Worm (Caenorhabditis elegans) whole organism, L4 larva: Measurements from ENCODE around the gene lido-7.
A peak's percentile ranks its signal among the peaks of the same experiment; 100 is the strongest.

Experiments
- D1046.2 ChIP-seq: fragments of 200-800 bp; sonication (Bioruptor generic); IDR thresholded peaks from 2 replicates; pipeline ENCODE4 v1.3.6; 2022; ENCODE audit warnings: missing genetic modification characterization, missing compliant biosample characterization
- F10B5.3 ChIP-seq: sonication (generic microtip); optimal IDR thresholded peaks from 2 replicates; lab custom pipeline; 2016; ENCODE audit warnings: mild to moderate bottlenecking, missing genetic modification characterization, missing compliant biosample characterization
- F26F4.8 ChIP-seq: fragments of 200-800 bp; sonication (Bioruptor generic); conservative IDR thresholded peaks from 2 replicates; pipeline ENCODE4 v1.3.6; 2022; ENCODE audit warnings: missing genetic modification characterization, missing compliant biosample characterization
- F44E2.7 ChIP-seq: fragments of 200-800 bp; sonication (Bioruptor generic); IDR thresholded peaks from 2 replicates; pipeline ENCODE4 v2.1.2; 2022; ENCODE audit warnings: missing genetic modification characterization, missing compliant biosample characterization
- F49E8.2 ChIP-seq: sonication (generic microtip); optimal IDR thresholded peaks from 2 replicates; lab custom pipeline; 2016; ENCODE audit warnings: missing compliant biosample characterization, mild to moderate bottlenecking, missing genetic modification characterization, borderline replicate concordance
- Y5F2A.4 ChIP-seq: fragments of 200-800 bp; sonication (Bioruptor generic); optimal IDR thresholded peaks from 2 replicates; lab custom pipeline; 2018; ENCODE audit warnings: mild to moderate bottlenecking, missing genetic modification characterization, missing compliant biosample characterization
- ZK546.5 ChIP-seq, 2 experiments: sonication (generic microtip); optimal IDR thresholded peaks; 2 replicates each; lab custom pipeline; 2017; ENCODE audit warnings: missing biosample characterization in 2 of 2, missing genetic modification characterization in 2 of 2
- aha-1 ChIP-seq: fragments of 150-350 bp; peaks from one replicate; lab custom pipeline; 2014; ENCODE audit warnings: missing biosample characterization, missing genetic modification characterization
- cey-2 ChIP-seq: sonication (generic microtip); optimal IDR thresholded peaks from 3 replicates; lab custom pipeline; 2017; ENCODE audit warnings: missing genetic modification characterization, mild to moderate bottlenecking, missing compliant biosample characterization, antibody characterized with exemption, borderline replicate concordance; ENCODE audit not compliant: insufficient read depth
- daf-19 ChIP-seq: fragments of 200-800 bp; sonication (Bioruptor generic); conservative IDR thresholded peaks from 2 replicates; pipeline ENCODE4 v1.3.6; 2022; ENCODE audit warnings: missing genetic modification characterization, missing compliant biosample characterization
- dmd-6 ChIP-seq: fragments of 200-800 bp; sonication (Bioruptor generic); IDR thresholded peaks from 2 replicates; pipeline ENCODE4 v1.3.6; 2022; ENCODE audit warnings: missing genetic modification reagents, missing genetic modification characterization, missing compliant biosample characterization
- egl-27 ChIP-seq: sonication (generic microtip); optimal IDR thresholded peaks from 3 replicates; lab custom pipeline; 2017; ENCODE audit warnings: missing biosample characterization, missing genetic modification reagents, missing genetic modification characterization
- fos-1 ChIP-seq: fragments of 150-350 bp; optimal IDR thresholded peaks from 2 replicates; lab custom pipeline; 2014; ENCODE audit warnings: missing biosample characterization, missing genetic modification characterization
- jun-1 ChIP-seq: fragments of 150-350 bp; optimal IDR thresholded peaks from 2 replicates; lab custom pipeline; 2014; ENCODE audit warnings: missing biosample characterization, missing genetic modification reagents, missing genetic modification characterization
- lin-15B ChIP-seq: fragments of 150-350 bp; sonication (generic microtip); optimal IDR thresholded peaks from 3 replicates; lab custom pipeline; 2014; ENCODE audit warnings: missing biosample characterization, missing genetic modification characterization
- lin-29 ChIP-seq: fragments of 200-800 bp; sonication (Bioruptor generic); IDR thresholded peaks from 2 replicates; pipeline ENCODE4 v1.3.6; 2022; ENCODE audit warnings: missing genetic modification reagents, missing genetic modification characterization, missing compliant biosample characterization
- lin-39 ChIP-seq: fragments of 150-350 bp; optimal IDR thresholded peaks from 2 replicates; lab custom pipeline; 2014; ENCODE audit warnings: missing biosample characterization, missing genetic modification reagents, missing genetic modification characterization
- lir-3 ChIP-seq: sonication (generic microtip); optimal IDR thresholded peaks from 2 replicates; lab custom pipeline; 2016; ENCODE audit warnings: mild to moderate bottlenecking, missing genetic modification characterization, missing compliant biosample characterization
- madf-5 ChIP-seq, 2 experiments: fragments of 200-800 bp; sonication (Bioruptor generic); IDR thresholded peaks; 2 replicates each; pipeline ENCODE4 v1.3.6; 2022; ENCODE audit warnings: missing compliant biosample characterization in 2 of 2, missing genetic modification characterization in 2 of 2
- mes-2 ChIP-seq: sonication (generic microtip); optimal IDR thresholded peaks from 2 replicates; lab custom pipeline; 2016; ENCODE audit warnings: missing genotype, mild to moderate bottlenecking, missing genetic modification characterization, missing compliant biosample characterization; ENCODE audit not compliant: poor library complexity, severe bottlenecking
- mxl-2 ChIP-seq: fragments of 200-800 bp; sonication (Bioruptor generic); conservative IDR thresholded peaks from 2 replicates; pipeline ENCODE4 v1.3.6; 2022; ENCODE audit warnings: missing genetic modification reagents, missing genetic modification characterization, missing compliant biosample characterization
- mxl-3 ChIP-seq: fragments of 200-800 bp; sonication (Bioruptor generic); optimal IDR thresholded peaks from 2 replicates; lab custom pipeline; 2018; ENCODE audit warnings: mild to moderate bottlenecking, missing genetic modification characterization, missing compliant biosample characterization
- nhr-11 ChIP-seq: fragments of 150-350 bp; optimal IDR thresholded peaks from 2 replicates; lab custom pipeline; 2014; ENCODE audit warnings: missing biosample characterization, missing genetic modification characterization
- nhr-25 ChIP-seq: sonication (generic microtip); optimal IDR thresholded peaks from 2 replicates; lab custom pipeline; 2017; ENCODE audit warnings: missing genetic modification characterization, mild to moderate bottlenecking, missing compliant biosample characterization, antibody characterized with exemption, moderate library complexity, borderline replicate concordance; ENCODE audit not compliant: insufficient read depth
- nhr-41 ChIP-seq: fragments of 200-800 bp; sonication (Bioruptor generic); IDR thresholded peaks from 2 replicates; pipeline ENCODE4 v1.3.6; 2022; ENCODE audit warnings: missing genetic modification reagents, missing genetic modification characterization, missing compliant biosample characterization
- nhr-48 ChIP-seq: sonication (generic microtip); optimal IDR thresholded peaks from 2 replicates; lab custom pipeline; 2016; ENCODE audit warnings: mild to moderate bottlenecking, missing genetic modification characterization, missing compliant biosample characterization
- nhr-77 ChIP-seq: fragments of 150-350 bp; optimal IDR thresholded peaks from 2 replicates; lab custom pipeline; 2014; ENCODE audit warnings: missing biosample characterization, missing genetic modification characterization
- pha-4 ChIP-seq, 2 experiments: fragments of 150-350 bp in 1 of 2; fragments of 200-800 bp in 1 of 2; sonication (Bioruptor generic) in 1 of 2; IDR thresholded peaks in 1 of 2; optimal IDR thresholded peaks in 1 of 2; 2 replicates each; pipeline versions ENCODE4 v1.3.6 to Lab custom; 2014 to 2022; ENCODE audit warnings: missing genetic modification characterization in 2 of 2, missing genetic modification reagents in 2 of 2, missing biosample characterization in 1 of 2, missing compliant biosample characterization in 1 of 2
- saeg-2 ChIP-seq: fragments of 200-800 bp; sonication (Bioruptor generic); IDR thresholded peaks from 2 replicates; pipeline ENCODE4 v1.3.6; 2022; ENCODE audit warnings: missing genetic modification reagents, missing genetic modification characterization, missing compliant biosample characterization
- unc-39 ChIP-seq: sonication (generic microtip); optimal IDR thresholded peaks from 2 replicates; lab custom pipeline; 2017; ENCODE audit warnings: missing biosample characterization, missing genetic modification characterization
- unc-62 ChIP-seq, 3 experiments: fragments of 150-350 bp in 1 of 3; sonication (generic microtip); optimal IDR thresholded peaks in 2 of 3; peaks in 1 of 3; 1 replicate in 1 of 3; 2 replicates in 2 of 3; lab custom pipeline; 2014 to 2017; ENCODE audit warnings: missing biosample characterization in 3 of 3, missing genetic modification characterization in 3 of 3, missing genetic modification reagents in 3 of 3, missing genotype in 1 of 3
- vab-7 ChIP-seq: fragments of 200-800 bp; sonication (Bioruptor generic); IDR thresholded peaks from 2 replicates; pipeline ENCODE4 v1.3.6; 2022; ENCODE audit warnings: missing genetic modification reagents, missing genetic modification characterization, missing compliant biosample characterization
- ztf-11 ChIP-seq: fragments of 150-350 bp; optimal IDR thresholded peaks from 2 replicates; lab custom pipeline; 2014; ENCODE audit warnings: missing biosample characterization, missing genetic modification characterization

Gene lido-7

DNA sequence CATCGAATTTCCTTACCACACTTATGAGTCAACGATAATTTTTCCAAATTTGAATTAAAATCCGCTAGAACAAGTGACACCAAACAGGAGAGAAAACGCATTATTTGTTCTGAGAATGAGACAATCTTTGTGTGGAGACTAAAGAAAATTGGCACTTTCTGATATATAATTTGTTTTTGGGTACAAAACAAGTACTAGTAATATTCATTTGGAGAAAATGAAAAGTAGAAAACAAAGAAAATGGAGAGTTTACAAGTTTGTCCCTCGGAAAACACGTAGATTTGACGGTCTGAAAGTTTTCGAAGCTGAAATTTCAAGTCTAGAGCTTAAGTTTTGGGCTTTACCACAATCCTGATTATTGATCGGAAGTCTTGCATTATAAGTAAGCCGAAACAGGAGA lies 47.4 kb upstream of the lido-7 start, which contains the start of gene irld-66:
irld-66 (minus strand) TSS at position 101 of the 400 bp plus-strand sequence.
- TF ChIP-seq mes-2 (tag; lab: Kevin White, UChicago) (no peak), ZK546.5 (tag; optimal IDR thresholded peaks at IDR 0.05; lab: Kevin White, UChicago) (no peak)

DNA sequence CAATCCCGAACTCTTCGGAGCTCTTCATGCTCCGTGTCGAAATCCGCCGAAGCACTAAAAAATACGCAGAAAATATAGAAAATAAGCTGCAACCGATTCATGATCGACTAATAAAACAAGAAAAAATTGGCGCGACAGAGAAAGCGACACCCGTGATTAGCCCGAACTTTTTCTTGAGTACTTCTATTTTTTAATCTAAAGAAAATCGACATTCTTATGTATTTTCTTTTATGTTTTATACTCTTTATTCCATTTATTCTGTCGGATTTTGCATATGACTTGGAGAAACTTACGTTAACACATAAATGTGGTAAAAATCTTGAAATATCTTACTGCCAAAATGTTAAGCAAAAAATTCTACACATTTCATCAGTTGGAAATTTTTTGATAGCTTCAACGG lies 44.1 kb upstream of the lido-7 start, which contains the start of the genes irld-50 and irld-49:
irld-50 (minus strand) TSS at position 101 of the 400 bp plus-strand sequence.
irld-49 (plus strand) TSS at position 211 of the 400 bp plus-strand sequence.
- TF ChIP-seq nhr-77 = no peak
- TF ChIP-seq ZK546.5 (tag; optimal IDR thresholded peaks at IDR 0.05; lab: Kevin White, UChicago) = no peak
- TF ChIP-seq cey-2 (tag; lab: Kevin White, UChicago) = no peak
- TF ChIP-seq F49E8.2 (tag; lab: Kevin White, UChicago) = no peak
- TF ChIP-seq D1046.2 (GFP tag; lab: Robert Waterston, UW) = no peak
- no peak for TF ChIP-seq nhr-41 (GFP tag; lab: Robert Waterston, UW)
- no peak for TF ChIP-seq lin-29
- TF ChIP-seq daf-19 = no peak
- no peak for TF ChIP-seq lir-3
- no peak for TF ChIP-seq vab-7 (GFP tag; lab: Robert Waterston, UW)
- no peak for TF ChIP-seq Y5F2A.4 (GFP tag; lab: Kevin White, UChicago)
- no peak for TF ChIP-seq ztf-11 (tag; lab: Kevin White, UChicago)
- no peak for TF ChIP-seq fos-1 (tag; lab: Kevin White, UChicago)
- no peak for TF ChIP-seq lin-39 (tag; lab: Kevin White, UChicago)
- TF ChIP-seq dmd-6 (GFP tag; lab: Robert Waterston, UW) = no peak
- no peak for TF ChIP-seq madf-5 (GFP tag; IDR thresholded peaks at IDR 0.05; lab: Robert Waterston, UW)

DNA sequence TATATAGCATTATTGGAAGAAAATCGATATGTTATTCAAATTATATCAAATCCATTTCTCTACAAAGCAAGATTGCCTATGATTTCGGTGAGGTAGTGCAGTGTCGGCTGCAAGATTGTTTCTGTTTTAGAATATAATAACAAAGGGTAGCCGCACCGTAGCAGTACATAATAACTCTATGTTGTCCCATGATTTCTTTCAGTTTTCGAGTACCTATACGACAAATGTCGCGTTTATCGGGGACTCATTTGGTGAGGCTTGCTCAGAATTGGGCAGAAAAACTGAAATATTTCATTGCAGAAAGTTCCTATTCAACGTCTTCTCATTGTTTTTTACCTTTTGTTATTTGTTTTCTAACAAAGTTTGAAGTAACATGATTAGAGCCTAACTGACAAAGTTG lies 41.7 kb upstream of the lido-7 start, which contains the start of gene srw-79:
srw-79 (plus strand) TSS at position 301 of the 400 bp plus-strand sequence.
- TF ChIP-seq F10B5.3 (tag; lab: Kevin White, UChicago) (no peak), lin-15B (tag; lab: Kevin White, UChicago) (no peak), mxl-2 (GFP tag; lab: Robert Waterston, UW) (no peak), F44E2.7 (GFP tag; lab: Robert Waterston, UW) (no peak), egl-27 (tag; lab: Kevin White, UChicago) (no peak), nhr-48 (tag; lab: Kevin White, UChicago) (no peak), jun-1 (no peak), nhr-25 (tag; lab: Kevin White, UChicago) (no peak), nhr-11 (tag; lab: Kevin White, UChicago) (no peak), unc-39 (tag; lab: Kevin White, UChicago) (no peak), saeg-2 (GFP tag; lab: Robert Waterston, UW) (no peak), D1046.2 (GFP tag; lab: Robert Waterston, UW) (no peak), lir-3 (no peak), mxl-3 (GFP tag; lab: Kevin White, UChicago) (no peak)
- TF ChIP-seq, all 104 proteins: peak for 0

DNA sequence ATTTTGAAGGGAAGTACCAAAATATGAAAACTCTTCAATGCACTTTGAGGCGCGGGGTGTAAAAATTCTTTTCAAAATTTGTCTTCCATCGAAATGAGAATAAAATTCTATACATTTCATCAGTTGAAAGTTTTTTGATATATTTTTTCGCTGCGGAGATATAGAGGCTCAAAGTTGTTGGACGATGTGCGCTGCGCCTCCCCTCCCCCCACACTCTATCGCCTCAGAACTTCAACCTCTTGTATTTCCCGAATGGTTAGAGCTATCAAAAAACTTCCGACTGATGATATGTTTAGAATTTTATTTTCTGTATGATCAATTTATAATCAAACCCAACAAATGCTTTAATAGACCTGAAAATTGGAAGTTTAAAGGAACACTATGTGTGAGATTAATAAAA lies 39.5 kb upstream of the lido-7 start:
- TF ChIP-seq aha-1 (peak; percentile 98), unc-62 (GFP tag; optimal IDR thresholded peaks at IDR 0.05 in 1 of 2; lab: Kevin White, UChicago) (no peak), unc-62 (tag; optimal IDR thresholded peaks at IDR 0.05; lab: Kevin White, UChicago) (no peak)

DNA sequence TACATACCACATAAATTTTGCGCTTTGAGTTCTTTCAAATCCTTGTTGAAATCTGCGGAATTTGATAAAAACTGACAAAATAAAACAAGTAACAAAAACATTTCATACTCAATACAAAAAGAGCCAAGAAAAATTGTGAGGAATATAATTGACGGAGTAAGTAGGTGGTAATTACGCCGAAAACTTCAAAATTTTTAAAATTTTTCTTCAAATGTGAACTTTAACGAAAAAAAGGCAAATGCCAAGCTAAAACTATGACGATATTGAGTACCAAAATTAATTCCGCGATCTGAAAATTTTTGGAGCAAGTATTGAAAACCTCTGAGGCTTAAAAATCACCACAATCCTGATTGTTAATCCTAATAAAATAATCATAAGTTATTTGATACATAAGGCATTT lies 35.5 kb upstream of the lido-7 start, which contains the start of gene irld-51:
irld-51 (minus strand) TSS at position 101 of the 400 bp plus-strand sequence.
- TF ChIP-seq unc-62 (GFP tag; optimal IDR thresholded peaks at IDR 0.05 in 1 of 2; lab: Kevin White, UChicago) = no peak
- no peak for TF ChIP-seq unc-62 (tag; optimal IDR thresholded peaks at IDR 0.05; lab: Kevin White, UChicago)
- no peak for TF ChIP-seq F26F4.8 (GFP tag; lab: Robert Waterston, UW)
- no peak for TF ChIP-seq nhr-11 (tag; lab: Kevin White, UChicago)
- TF ChIP-seq pha-4 (GFP tag; IDR thresholded peaks at IDR 0.05; lab: Robert Waterston, UW) = no peak
- no peak for TF ChIP-seq pha-4 (tag; optimal IDR thresholded peaks at IDR 0.05; lab: Kevin White, UChicago)
